Fruit fly (Drosophila melanogaster) whole organism, embryonic: ENCODE results near the gene CG17027.
A peak's percentile ranks its signal among the peaks of the same experiment; 100 is the strongest.

ENCODE experiments used
- Ada2b ChIP-seq: fragments of 200-800 bp; sonication (Bioruptor generic); IDR thresholded peaks from 2 replicates; pipeline ENCODE4 v1.3.6; 2022; ENCODE audit warnings: missing biosample characterization, missing genetic modification characterization
- Aef1 ChIP-seq: fragments of 200-800 bp; sonication (Bioruptor generic); IDR thresholded peaks from 3 replicates; pipeline ENCODE4 v1.3.6; 2022; ENCODE audit warnings: missing biosample characterization, missing genetic modification characterization
- C15 ChIP-seq: fragments of 200-800 bp; sonication (Bioruptor generic); IDR thresholded peaks from 3 replicates; pipeline ENCODE4 v1.3.6; 2022; ENCODE audit warnings: missing biosample characterization, missing genetic modification characterization
- CG10543 ChIP-seq: fragments of 200-800 bp; sonication (Bioruptor generic); optimal IDR thresholded peaks from 3 replicates; lab custom pipeline; 2017; ENCODE audit warnings: missing biosample characterization, mild to moderate bottlenecking, missing genetic modification characterization, moderate library complexity
- CG11398 ChIP-seq: fragments of 200-800 bp; sonication (Bioruptor generic); optimal IDR thresholded peaks from 2 replicates; lab custom pipeline; 2016; ENCODE audit warnings: missing biosample characterization, missing genetic modification characterization
- CG11560 ChIP-seq: fragments of 200-800 bp; sonication (Bioruptor generic); IDR thresholded peaks from 3 replicates; pipeline ENCODE4 v1.3.6; 2022; ENCODE audit warnings: missing biosample characterization, missing genetic modification characterization
- CG14014 ChIP-seq: fragments of 200-800 bp; sonication (Bioruptor generic); IDR thresholded peaks from 2 replicates; pipeline ENCODE4 v1.3.6; 2022; ENCODE audit warnings: missing biosample characterization, missing genetic modification characterization
- CG14050 ChIP-seq: fragments of 200-800 bp; sonication (Bioruptor generic); IDR thresholded peaks from 3 replicates; pipeline ENCODE4 v1.3.6; 2022; ENCODE audit warnings: missing biosample characterization, missing genetic modification characterization
- CG15514 ChIP-seq: fragments of 200-800 bp; sonication (Bioruptor generic); optimal IDR thresholded peaks from 3 replicates; lab custom pipeline; 2017; ENCODE audit warnings: missing biosample characterization, missing genetic modification characterization, mild to moderate bottlenecking, moderate library complexity, missing genetic modification reagents
- CG17612 ChIP-seq: fragments of 200-800 bp; sonication (Bioruptor generic); IDR thresholded peaks from 2 replicates; pipeline ENCODE4 v1.3.6; 2022; ENCODE audit warnings: missing biosample characterization, missing genetic modification characterization
- CG17829 ChIP-seq: fragments of 200-800 bp; optimal IDR thresholded peaks from 2 replicates; lab custom pipeline; 2019; ENCODE audit warnings: missing biosample characterization, mild to moderate bottlenecking, missing genetic modification characterization, moderate library complexity
- CG2678 ChIP-seq: fragments of 200-800 bp; sonication (Bioruptor generic); optimal IDR thresholded peaks from 3 replicates; lab custom pipeline; 2019; ENCODE audit warnings: missing biosample characterization, mild to moderate bottlenecking, missing genetic modification characterization, moderate library complexity
- CG31365 ChIP-seq: fragments of 200-800 bp; sonication (Bioruptor generic); optimal IDR thresholded peaks from 2 replicates; lab custom pipeline; 2018; ENCODE audit warnings: missing biosample characterization, mild to moderate bottlenecking, missing genetic modification characterization
- CG6689 ChIP-seq: fragments of 200-800 bp; sonication (Bioruptor generic); IDR thresholded peaks from 2 replicates; pipeline ENCODE4 v1.3.6; 2022; ENCODE audit warnings: missing biosample characterization, missing genetic modification characterization
- CG8290 ChIP-seq, 3 experiments: fragments of 200-800 bp; sonication (Bioruptor generic); optimal IDR thresholded peaks; 2 replicates each; lab custom pipeline; 2016 to 2019; ENCODE audit warnings: missing biosample characterization in 3 of 3, missing genetic modification characterization in 3 of 3, mild to moderate bottlenecking in 2 of 3, moderate library complexity in 1 of 3
- CG9932 ChIP-seq: fragments of 200-800 bp; sonication (Bioruptor generic); IDR thresholded peaks from 2 replicates; pipeline ENCODE4 v1.3.6; 2022; ENCODE audit warnings: missing biosample characterization, missing genetic modification characterization
- CrebB ChIP-seq: fragments of 200-800 bp; sonication (Bioruptor generic); optimal IDR thresholded peaks from 3 replicates; lab custom pipeline; 2018; ENCODE audit warnings: missing biosample characterization, mild to moderate bottlenecking, missing genetic modification characterization
- Fer1 ChIP-seq: fragments of 200-800 bp; sonication (Bioruptor generic); optimal IDR thresholded peaks from 2 replicates; lab custom pipeline; 2017; ENCODE audit warnings: missing biosample characterization, mild to moderate bottlenecking, missing genetic modification characterization
- GATAe ChIP-seq: fragments of 200-800 bp; sonication (Bioruptor generic); conservative IDR thresholded peaks from 2 replicates; pipeline ENCODE4 v1.3.6; 2022; ENCODE audit warnings: missing biosample characterization, missing genetic modification characterization
- Lim3 ChIP-seq: fragments of 200-800 bp; sonication (Bioruptor generic); IDR thresholded peaks from 2 replicates; pipeline ENCODE4 v1.3.6; 2022; ENCODE audit warnings: missing biosample characterization, missing genetic modification characterization
- Lpt ChIP-seq: fragments of >200 bp; optimal IDR thresholded peaks from 2 replicates; lab custom pipeline; 2018; ENCODE audit warnings: missing biosample characterization, missing genetic modification characterization
- Myb ChIP-seq: fragments of 200-800 bp; sonication (Bioruptor generic); optimal IDR thresholded peaks from 2 replicates; lab custom pipeline; 2016; ENCODE audit warnings: missing biosample characterization, missing genetic modification characterization
- Oaz ChIP-seq: fragments of 200-800 bp; sonication (Bioruptor generic); IDR thresholded peaks from 2 replicates; pipeline ENCODE4 v1.3.6; 2022; ENCODE audit warnings: missing biosample characterization, missing genetic modification characterization
- PHDP ChIP-seq: fragments of 200-800 bp; sonication (Bioruptor generic); optimal IDR thresholded peaks from 3 replicates; lab custom pipeline; 2018; ENCODE audit warnings: missing biosample characterization, mild to moderate bottlenecking, missing genetic modification characterization, moderate library complexity
- Sry-δ ChIP-seq: fragments of 200-800 bp; sonication (Bioruptor generic); optimal IDR thresholded peaks from 2 replicates; lab custom pipeline; 2016; ENCODE audit warnings: missing biosample characterization, missing genetic modification characterization
- Xbp1 ChIP-seq: fragments of 200-800 bp; sonication (Bioruptor generic); optimal IDR thresholded peaks from 3 replicates; lab custom pipeline; 2016; ENCODE audit warnings: missing biosample characterization, mild to moderate bottlenecking, missing genetic modification characterization
- Xrp1 ChIP-seq: fragments of 200-800 bp; sonication (Bioruptor generic); IDR thresholded peaks from 2 replicates; pipeline ENCODE4 v1.3.6; 2022; ENCODE audit warnings: missing biosample characterization, missing genetic modification characterization
- al ChIP-seq: fragments of 200-800 bp; sonication (Bioruptor generic); IDR thresholded peaks from 2 replicates; pipeline ENCODE4 v1.3.6; 2022; ENCODE audit warnings: missing biosample characterization, missing genetic modification characterization
- ara ChIP-seq: fragments of 200-800 bp; sonication (Bioruptor generic); IDR thresholded peaks from 2 replicates; pipeline ENCODE4 v1.3.6; 2022; ENCODE audit warnings: missing biosample characterization, missing genetic modification characterization
- bigmax ChIP-seq: fragments of 200-800 bp; sonication (Bioruptor generic); optimal IDR thresholded peaks from 2 replicates; lab custom pipeline; 2018; ENCODE audit warnings: missing biosample characterization, mild to moderate bottlenecking, missing genetic modification characterization
- cas ChIP-seq: fragments of 200-800 bp; sonication (Bioruptor generic); IDR thresholded peaks from 2 replicates; pipeline ENCODE4 v1.3.6; 2022; ENCODE audit warnings: missing biosample characterization, missing genetic modification characterization
- dm ChIP-seq: fragments of 200-800 bp; sonication (Bioruptor generic); optimal IDR thresholded peaks from 3 replicates; lab custom pipeline; 2016; ENCODE audit warnings: missing biosample characterization, missing genetic modification characterization
- dpn ChIP-seq, 2 experiments: fragments of 200-800 bp; sonication (Bioruptor generic); optimal IDR thresholded peaks; 3 replicates each; lab custom pipeline; 2016; ENCODE audit warnings: missing biosample characterization in 2 of 2, missing genetic modification characterization in 2 of 2
- fd102C ChIP-seq: fragments of 200-800 bp; sonication (Bioruptor generic); optimal IDR thresholded peaks from 2 replicates; lab custom pipeline; 2018; ENCODE audit warnings: missing biosample characterization, mild to moderate bottlenecking, missing genetic modification characterization, moderate library complexity
- gem ChIP-seq: fragments of 200-800 bp; sonication (Bioruptor generic); optimal IDR thresholded peaks from 2 replicates; lab custom pipeline; 2019; ENCODE audit warnings: missing biosample characterization, mild to moderate bottlenecking, missing genetic modification characterization, moderate library complexity
- gsb ChIP-seq: fragments of 200-800 bp; sonication (Bioruptor generic); IDR thresholded peaks from 2 replicates; pipeline ENCODE4 v1.3.6; 2022; ENCODE audit warnings: missing biosample characterization, missing genetic modification characterization
- hkb ChIP-seq, 2 experiments: fragments of 200-800 bp in 1 of 2; fragments of >200 bp in 1 of 2; sonication (Bioruptor generic) in 1 of 2; IDR thresholded peaks in 1 of 2; optimal IDR thresholded peaks in 1 of 2; 2 replicates each; pipeline versions ENCODE4 v1.3.6 to Lab custom; 2017 to 2022; ENCODE audit warnings: missing biosample characterization in 1 of 2, missing genetic modification characterization in 1 of 2
- lola ChIP-seq, 3 experiments: fragments of >200 bp in 2 of 3; fragments of 200-800 bp in 1 of 3; sonication (Bioruptor generic) in 1 of 3; optimal IDR thresholded peaks; 2 replicates each; lab custom pipeline; 2017 to 2019; ENCODE audit warnings: missing biosample characterization in 3 of 3, missing genetic modification characterization in 3 of 3, mild to moderate bottlenecking in 1 of 3, moderate library complexity in 1 of 3
- lov ChIP-seq, 2 experiments: fragments of 200-800 bp in 1 of 2; fragments of >200 bp in 1 of 2; sonication (Bioruptor generic) in 1 of 2; IDR thresholded peaks in 1 of 2; optimal IDR thresholded peaks in 1 of 2; 2 replicates in 1 of 2; 3 replicates in 1 of 2; pipeline versions ENCODE4 v1.3.6 to Lab custom; 2017 to 2022; ENCODE audit warnings: missing biosample characterization in 1 of 2, missing genetic modification characterization in 1 of 2
- mirr ChIP-seq: fragments of 200-800 bp; sonication (Bioruptor generic); optimal IDR thresholded peaks from 3 replicates; lab custom pipeline; 2018; ENCODE audit warnings: missing biosample characterization, mild to moderate bottlenecking, missing genetic modification characterization
- nerfin-1 ChIP-seq: fragments of 200-800 bp; sonication (Bioruptor generic); optimal IDR thresholded peaks from 3 replicates; lab custom pipeline; 2019; ENCODE audit warnings: missing biosample characterization, mild to moderate bottlenecking, missing genetic modification characterization, moderate library complexity
- nerfin-2 ChIP-seq: fragments of 200-800 bp; sonication (Bioruptor generic); IDR thresholded peaks from 2 replicates; pipeline ENCODE4 v1.3.6; 2022; ENCODE audit warnings: missing biosample characterization, missing genetic modification characterization; ENCODE audit not compliant: partially characterized antibody
- pum ChIP-seq: fragments of 200-800 bp; sonication (Bioruptor generic); optimal IDR thresholded peaks from 2 replicates; lab custom pipeline; 2016; ENCODE audit warnings: missing biosample characterization, missing genetic modification characterization
- ro ChIP-seq: fragments of 200-800 bp; sonication (Bioruptor generic); IDR thresholded peaks from 2 replicates; pipeline ENCODE4 v1.3.6; 2022; ENCODE audit warnings: missing biosample characterization, missing genetic modification characterization
- schlank ChIP-seq: fragments of 200-800 bp; sonication (Bioruptor generic); optimal IDR thresholded peaks from 2 replicates; lab custom pipeline; 2018; ENCODE audit warnings: missing biosample characterization, mild to moderate bottlenecking, missing genetic modification characterization
- tap ChIP-seq: fragments of 200-800 bp; optimal IDR thresholded peaks from 3 replicates; lab custom pipeline; 2019; ENCODE audit warnings: missing biosample characterization, mild to moderate bottlenecking, missing genetic modification characterization, moderate library complexity
- tin ChIP-seq: fragments of 200-800 bp; sonication (Bioruptor generic); optimal IDR thresholded peaks from 3 replicates; lab custom pipeline; 2016; ENCODE audit warnings: missing biosample characterization, missing genetic modification characterization
- tll ChIP-seq, 2 experiments: fragments of 200-800 bp in 1 of 2; fragments of >200 bp in 1 of 2; sonication (Bioruptor generic) in 1 of 2; optimal IDR thresholded peaks; 2 replicates each; lab custom pipeline; 2017 to 2019; ENCODE audit warnings: missing biosample characterization in 2 of 2, missing genetic modification characterization in 2 of 2, mild to moderate bottlenecking in 1 of 2, moderate library complexity in 1 of 2
- vfl ChIP-seq: fragments of 200-800 bp; sonication (Bioruptor generic); optimal IDR thresholded peaks from 2 replicates; lab custom pipeline; 2016; ENCODE audit warnings: missing biosample characterization, missing genetic modification characterization
- z ChIP-seq: fragments of 200-800 bp; sonication (Bioruptor generic); IDR thresholded peaks from 3 replicates; pipeline ENCODE4 v1.3.6; 2022; ENCODE audit warnings: missing biosample characterization, missing genetic modification characterization

CG17027 gene

DNA sequence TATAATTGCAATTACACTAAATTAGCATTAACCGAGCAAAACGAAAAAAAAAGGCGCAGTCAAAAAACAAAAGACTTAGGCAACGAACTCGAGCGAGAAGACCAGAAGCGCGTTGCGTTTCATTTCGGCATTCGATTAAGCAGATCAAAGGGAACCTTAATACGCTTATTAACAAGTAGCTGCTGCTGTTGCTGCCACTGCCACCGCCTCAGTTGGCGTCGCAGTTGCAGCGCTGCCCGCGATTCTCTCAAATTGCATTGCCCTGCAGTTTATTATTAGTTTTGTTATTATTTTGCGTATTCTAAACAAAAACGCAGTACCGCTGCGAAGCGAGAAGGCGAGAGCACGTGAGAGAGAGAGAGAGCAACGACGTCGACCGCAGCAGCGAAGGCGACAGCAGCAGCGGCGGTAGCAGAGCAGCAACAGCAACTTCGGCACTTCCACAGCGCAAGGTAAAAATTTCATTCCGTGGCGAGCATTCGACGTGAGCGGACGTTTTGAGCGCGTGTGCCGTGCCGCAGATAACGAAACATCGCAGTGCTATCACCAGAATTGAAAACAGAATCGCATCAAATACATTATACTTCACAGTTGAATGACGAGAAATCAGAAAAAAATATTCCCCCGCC, 43.2 kb downstream of the CG17027 start, which contains the start of gene Notum (continued):
- no peak for TF ChIP-seq tll (GFP tag; optimal IDR thresholded peaks at IDR 0.05; lab: Kevin White, UChicago)
- no peak for TF ChIP-seq Myb (GFP tag; lab: Kevin White, UChicago)
- TF ChIP-seq lov (optimal IDR thresholded peaks at IDR 0.05; lab: Kevin White, UChicago), result no peak
- no peak for TF ChIP-seq lov (GFP tag; IDR thresholded peaks at IDR 0.05; lab: Robert Waterston, UW)
- no peak for TF ChIP-seq fd102C
- no peak for TF ChIP-seq dm (GFP tag; lab: Kevin White, UChicago)
- no peak for TF ChIP-seq C15 (GFP tag; lab: Robert Waterston, UW)
- no peak for TF ChIP-seq CrebB (tag; lab: Kevin White, UChicago)
- 0 out of 2 replicates have a peak, but pooled peaks have one; percentile 4 for TF ChIP-seq Xrp1 (GFP tag; lab: Robert Waterston, UW)
- TF ChIP-seq CG17829, result no peak
- no peak for TF ChIP-seq mirr (GFP tag; lab: Kevin White, UChicago)
- TF ChIP-seq Ada2b, result no peak
- TF ChIP-seq CG15514 (GFP tag; lab: Kevin White, UChicago), result no peak
- no peak for TF ChIP-seq schlank (tag; lab: Kevin White, UChicago)
- TF ChIP-seq Lpt (GFP tag; lab: Kevin White, UChicago), result no peak
- TF ChIP-seq CG6689 (GFP tag; lab: Robert Waterston, UW), result no peak
- TF ChIP-seq pum (GFP tag; lab: Kevin White, UChicago), result no peak
- no peak for TF ChIP-seq lola (GFP tag; optimal IDR thresholded peaks at IDR 0.05; lab: Kevin White, UChicago)
- TF ChIP-seq tin (GFP tag; lab: Kevin White, UChicago), result no peak
- no peak for TF ChIP-seq CG17612 (GFP tag; lab: Robert Waterston, UW)
- no peak for TF ChIP-seq Fer1 (GFP tag; lab: Kevin White, UChicago)
- TF ChIP-seq al (GFP tag; lab: Robert Waterston, UW), result no peak
- TF ChIP-seq Sry-δ (GFP tag; lab: Kevin White, UChicago), result no peak
- TF ChIP-seq vfl (GFP tag; lab: Kevin White, UChicago), result no peak
- no peak for TF ChIP-seq CG9932
- TF ChIP-seq CG11398 (GFP tag; lab: Kevin White, UChicago), result no peak
- TF ChIP-seq hkb (optimal IDR thresholded peaks at IDR 0.05; lab: Kevin White, UChicago), result no peak
- no peak for TF ChIP-seq hkb (GFP tag; IDR thresholded peaks at IDR 0.05; lab: Robert Waterston, UW)
- no peak for TF ChIP-seq GATAe (GFP tag; lab: Robert Waterston, UW)
- no peak for TF ChIP-seq CG14050 (GFP tag; lab: Robert Waterston, UW)
- TF ChIP-seq CG31365 (tag; lab: Kevin White, UChicago), result no peak
- TF ChIP-seq Aef1 (GFP tag; lab: Robert Waterston, UW), result no peak
- TF ChIP-seq Xbp1 (GFP tag; lab: Kevin White, UChicago), result no peak
- no peak for TF ChIP-seq ara (GFP tag; lab: Robert Waterston, UW)
- TF ChIP-seq cas (GFP tag; lab: Robert Waterston, UW), result no peak
- no peak for TF ChIP-seq CG14014
- no peak for TF ChIP-seq z (GFP tag; lab: Robert Waterston, UW)
- no peak for TF ChIP-seq ro
- TF ChIP-seq CG11560, result no peak
- TF ChIP-seq nerfin-1, result no peak
- TF ChIP-seq CG8290 (GFP tag; optimal IDR thresholded peaks at IDR 0.05; lab: Kevin White, UChicago), result no peak
- TF ChIP-seq CG8290 (tag; optimal IDR thresholded peaks at IDR 0.05; lab: Kevin White, UChicago), result no peak
- TF ChIP-seq gsb (GFP tag; lab: Robert Waterston, UW), result no peak
- no peak for TF ChIP-seq CG2678 (tag; lab: Kevin White, UChicago)
- no peak for TF ChIP-seq Lim3 (GFP tag; lab: Robert Waterston, UW)
- TF ChIP-seq tap, result no peak
- TF ChIP-seq bigmax (GFP tag; lab: Kevin White, UChicago), result no peak
- TF ChIP-seq dpn (GFP tag; optimal IDR thresholded peaks at IDR 0.05; lab: Kevin White, UChicago), result no peak
- TF ChIP-seq PHDP (tag; lab: Kevin White, UChicago), result no peak
- no peak for TF ChIP-seq CG10543 (GFP tag; lab: Kevin White, UChicago)
- TF ChIP-seq Oaz (GFP tag; lab: Robert Waterston, UW), result no peak
- TF ChIP-seq gem, result no peak
- TF ChIP-seq nerfin-2 (GFP tag; lab: Robert Waterston, UW), result no peak
